ENCODE assay signal across 3 worm cellular contexts in genomic region chrIV:11006868-11007267, ce11.
TF ChIP-seq lines count a peak whose summit lies in the region.

No protein-coding gene starts in this region.

TF ChIP-seq in whole organism, L1 larva, 84 proteins besides CTCF, POLR2A, EP300 and RAD21:
- TF ChIP-seq fkh-8 (tag; optimal IDR thresholded peaks at IDR 0.05; lab: Kevin White, UChicago) (no peak), blmp-1 (tag; optimal IDR thresholded peaks at IDR 0.05; lab: Kevin White, UChicago) (peak; percentile 9), tlp-1 (tag; optimal IDR thresholded peaks at IDR 0.05; lab: Kevin White, UChicago) (no peak), elt-3 (tag; optimal IDR thresholded peaks at IDR 0.05; lab: Kevin White, UChicago) (peak in 1 of 6 experiments; percentile 30), snpc-4 (tag; optimal IDR thresholded peaks at IDR 0.05; lab: Kevin White, UChicago) (no peak), pqm-1 (tag; optimal IDR thresholded peaks at IDR 0.05; lab: Kevin White, UChicago) (no peak), nhr-237 (tag; optimal IDR thresholded peaks at IDR 0.05; lab: Kevin White, UChicago) (no peak), lin-14 (GFP tag; optimal IDR thresholded peaks at IDR 0.05; lab: Kevin White, UChicago) (peak; percentile 11), ama-1 (optimal IDR thresholded peaks at IDR 0.05; lab: Kevin White, UChicago) (no peak), alr-1 (tag; optimal IDR thresholded peaks at IDR 0.05; lab: Kevin White, UChicago; ENCODE audit: borderline replicate concordance) (no peak), fos-1 (tag; optimal IDR thresholded peaks at IDR 0.05; lab: Kevin White, UChicago) (peak; percentile 29)

TF ChIP-seq in whole organism, L2 larva, 48 proteins besides CTCF, POLR2A, EP300 and RAD21:
- TF ChIP-seq nhr-237 (tag; optimal IDR thresholded peaks at IDR 0.05; lab: Kevin White, UChicago) (no peak), lin-39 (tag; optimal IDR thresholded peaks at IDR 0.05; lab: Kevin White, UChicago) (no peak), mab-5 (tag; optimal IDR thresholded peaks at IDR 0.05; lab: Kevin White, UChicago) (no peak), fos-1 (tag; optimal IDR thresholded peaks at IDR 0.05; lab: Kevin White, UChicago) (peak; percentile 64), egl-27 (tag; optimal IDR thresholded peaks at IDR 0.05; lab: Kevin White, UChicago) (no peak), ZK546.5 (tag; optimal IDR thresholded peaks at IDR 0.05; lab: Kevin White, UChicago) (no peak), lsy-2 (tag; optimal IDR thresholded peaks at IDR 0.05; lab: Kevin White, UChicago) (no peak)

TF ChIP-seq in whole organism, L4 larva, 104 proteins besides CTCF, POLR2A, EP300 and RAD21:
- TF ChIP-seq dpl-1 (GFP tag; optimal IDR thresholded peaks at IDR 0.05; lab: Kevin White, UChicago): no peak
- no peak for TF ChIP-seq nhr-11 (tag; optimal IDR thresholded peaks at IDR 0.05; lab: Kevin White, UChicago)
- peak; percentile 48 for TF ChIP-seq dve-1 (tag; optimal IDR thresholded peaks at IDR 0.05; lab: Kevin White, UChicago; ENCODE audit: insufficient read depth)
- TF ChIP-seq mdl-1 (tag; optimal IDR thresholded peaks at IDR 0.05; lab: Kevin White, UChicago): no peak
- TF ChIP-seq set-16 (GFP tag; IDR thresholded peaks at IDR 0.05; lab: Robert Waterston, UW): no peak
- no peak for TF ChIP-seq zip-11 (GFP tag; IDR thresholded peaks at IDR 0.05; lab: Robert Waterston, UW)
- TF ChIP-seq fkh-10 (GFP tag; optimal IDR thresholded peaks at IDR 0.05; lab: Kevin White, UChicago): no peak
- no peak for TF ChIP-seq nhr-48 (tag; optimal IDR thresholded peaks at IDR 0.05; lab: Kevin White, UChicago)
- peak in 1 of 2 experiments; percentile 66 for TF ChIP-seq unc-62 (GFP tag; optimal IDR thresholded peaks at IDR 0.05 in 1 of 2; lab: Kevin White, UChicago)
- no peak for TF ChIP-seq unc-62 (tag; optimal IDR thresholded peaks at IDR 0.05; lab: Kevin White, UChicago)
- TF ChIP-seq ZK337.2 (GFP tag; IDR thresholded peaks at IDR 0.05; lab: Robert Waterston, UW): no peak
- no peak for TF ChIP-seq jun-1 (tag; optimal IDR thresholded peaks at IDR 0.05; lab: Kevin White, UChicago)
- TF ChIP-seq hlh-30 (tag; optimal IDR thresholded peaks at IDR 0.05; lab: Kevin White, UChicago; ENCODE audit: insufficient read depth): no peak
- TF ChIP-seq unc-39 (tag; optimal IDR thresholded peaks at IDR 0.05; lab: Kevin White, UChicago): no peak
- TF ChIP-seq snpc-1.2 (GFP tag; IDR thresholded peaks at IDR 0.05; lab: Robert Waterston, UW): no peak
- no peak for TF ChIP-seq skn-1 (tag; optimal IDR thresholded peaks at IDR 0.05; lab: Kevin White, UChicago)
- TF ChIP-seq snpc-4 (tag; optimal IDR thresholded peaks at IDR 0.05; lab: Kevin White, UChicago): no peak
- no peak for TF ChIP-seq lim-7 (GFP tag; IDR thresholded peaks at IDR 0.05; lab: Robert Waterston, UW)
- TF ChIP-seq Y75B8A.6 (GFP tag; IDR thresholded peaks at IDR 0.05; lab: Robert Waterston, UW): no peak
- peak; percentile 18 for TF ChIP-seq nhr-28 (tag; optimal IDR thresholded peaks at IDR 0.05; lab: Kevin White, UChicago)
- no peak for TF ChIP-seq pqm-1 (tag; optimal IDR thresholded peaks at IDR 0.05; lab: Kevin White, UChicago)
- TF ChIP-seq ceh-20 (GFP tag; IDR thresholded peaks at IDR 0.05; lab: Robert Waterston, UW): no peak
- no peak for TF ChIP-seq D1046.2 (GFP tag; IDR thresholded peaks at IDR 0.05; lab: Robert Waterston, UW)
- no peak for TF ChIP-seq lin-29 (GFP tag; IDR thresholded peaks at IDR 0.05; lab: Robert Waterston, UW)
- TF ChIP-seq T26A8.4 (GFP tag; IDR thresholded peaks at IDR 0.05; lab: Robert Waterston, UW): no peak

Comparison
In these comparisons a context has a peak if more than half of its experiments do, and no peak if none do; other contexts are left out.
1. Of the 29 proteins assayed by ChIP-seq in both whole organism, L4 larva and whole organism, L1 larva: peak only in whole organism, L4 larva: nhr-28; only in whole organism, L1 larva: fos-1; in both: none; in neither: 26; mixed calls (peak in some experiments, not most) for 1.